Worm (Caenorhabditis elegans) whole organism, L3 larva: Measurements from ENCODE around the gene Y57G11C.43.

Experiments
- ceh-28 ChIP-seq: fragments of 150-350 bp; optimal IDR thresholded peaks from 2 replicates; lab custom pipeline; 2014; ENCODE audit warnings: missing biosample characterization, missing genetic modification reagents, missing genetic modification characterization
- lin-15B ChIP-seq: fragments of 150-350 bp; optimal IDR thresholded peaks from 2 replicates; lab custom pipeline; 2014; ENCODE audit warnings: missing biosample characterization, missing genetic modification characterization
- skn-1 ChIP-seq: fragments of 150-350 bp; optimal IDR thresholded peaks from 2 replicates; lab custom pipeline; 2014; ENCODE audit warnings: missing biosample characterization, missing genetic modification characterization
- unc-39 ChIP-seq: sonication (generic microtip); optimal IDR thresholded peaks from 4 replicates; lab custom pipeline; 2017; ENCODE audit warnings: missing biosample characterization, missing genetic modification characterization
- ztf-11 ChIP-seq: fragments of 150-350 bp; optimal IDR thresholded peaks from 2 replicates; lab custom pipeline; 2014; ENCODE audit warnings: missing biosample characterization, missing genetic modification characterization

- no peak for TF ChIP-seq lin-15B (tag; lab: Kevin White, UChicago)
- no peak for TF ChIP-seq unc-39
- no peak for TF ChIP-seq skn-1 (tag; lab: Kevin White, UChicago)
- TF ChIP-seq ceh-28, result no peak
- TF ChIP-seq ztf-11 (tag; lab: Kevin White, UChicago), result no peak
Observed at ce11 chrIV:14759662-14760061, 9.6 kb upstream of the Y57G11C.43 start.
